Fruit fly (Drosophila melanogaster) whole organism, embryonic: ENCODE results near the gene CG18262.

ENCODE experiments used
- CG15479 ChIP-seq: fragments of 200-800 bp; sonication (Bioruptor generic); optimal IDR thresholded peaks from 3 replicates; lab custom pipeline; 2019; ENCODE audit warnings: missing biosample characterization, mild to moderate bottlenecking, missing genetic modification characterization, moderate library complexity
- CG2199 ChIP-seq: fragments of 200-800 bp; sonication (Bioruptor generic); IDR thresholded peaks from 3 replicates; pipeline ENCODE4 v1.3.6; 2022; ENCODE audit warnings: missing biosample characterization, missing genetic modification characterization
- CG31365 ChIP-seq: fragments of 200-800 bp; sonication (Bioruptor generic); optimal IDR thresholded peaks from 2 replicates; lab custom pipeline; 2018; ENCODE audit warnings: missing biosample characterization, mild to moderate bottlenecking, missing genetic modification characterization
- CG3847 ChIP-seq: fragments of 200-800 bp; sonication (Bioruptor generic); IDR thresholded peaks from 2 replicates; pipeline ENCODE4 v1.3.6; 2022; ENCODE audit warnings: missing biosample characterization, missing genetic modification characterization
- CG6254 ChIP-seq: fragments of 200-800 bp; sonication (Bioruptor generic); optimal IDR thresholded peaks from 3 replicates; lab custom pipeline; 2017; ENCODE audit warnings: mild to moderate bottlenecking, missing biosample characterization, missing genetic modification reagents, missing genetic modification characterization
- btn ChIP-seq: fragments of 200-800 bp; sonication (Bioruptor generic); optimal IDR thresholded peaks from 2 replicates; lab custom pipeline; 2016; ENCODE audit warnings: missing biosample characterization, missing genetic modification characterization
- grn ChIP-seq: fragments of 200-800 bp; sonication (Bioruptor generic); optimal IDR thresholded peaks from 3 replicates; lab custom pipeline; 2017; ENCODE audit warnings: missing biosample characterization, missing genetic modification characterization
- lilli ChIP-seq: fragments of 200-800 bp; sonication (Bioruptor generic); optimal IDR thresholded peaks from 3 replicates; lab custom pipeline; 2016; ENCODE audit warnings: missing biosample characterization, missing genetic modification characterization
- nerfin-1 ChIP-seq: fragments of 200-800 bp; sonication (Bioruptor generic); optimal IDR thresholded peaks from 3 replicates; lab custom pipeline; 2019; ENCODE audit warnings: missing biosample characterization, mild to moderate bottlenecking, missing genetic modification characterization, moderate library complexity
- toy ChIP-seq: fragments of 200-800 bp; sonication (Bioruptor generic); IDR thresholded peaks from 2 replicates; pipeline ENCODE4 v1.3.6; 2022; ENCODE audit warnings: missing biosample characterization, missing genetic modification characterization
- wek ChIP-seq: fragments of 200-800 bp; sonication (Bioruptor generic); optimal IDR thresholded peaks from 3 replicates; lab custom pipeline; 2018; ENCODE audit warnings: missing biosample characterization, mild to moderate bottlenecking, missing genetic modification characterization, moderate library complexity
- wor ChIP-seq: fragments of 200-800 bp; sonication (Bioruptor generic); IDR thresholded peaks from 2 replicates; pipeline ENCODE4 v1.3.6; 2022; ENCODE audit warnings: missing biosample characterization, missing genetic modification characterization

- peak; percentile 43 for TF ChIP-seq CG6254
- no peak; the same call in 1 of the 2 replicates for TF ChIP-seq toy (GFP tag; lab: Robert Waterston, UW)
- peak; percentile 52 for TF ChIP-seq wek (GFP tag; lab: Kevin White, UChicago)
- peak; percentile 68; the same call in 1 of the 3 replicates for TF ChIP-seq CG2199 (GFP tag; lab: Robert Waterston, UW)
- TF ChIP-seq btn (GFP tag; lab: Kevin White, UChicago), result peak; percentile 36
- no peak for TF ChIP-seq CG15479 (GFP tag; lab: Kevin White, UChicago)
- no peak for TF ChIP-seq grn (GFP tag; lab: Kevin White, UChicago)
- peak; percentile 86 for TF ChIP-seq CG3847 (GFP tag; lab: Robert Waterston, UW)
- TF ChIP-seq lilli (GFP tag; lab: Kevin White, UChicago), result peak; percentile 76
- peak; percentile 69; the same call in 1 of the 2 replicates for TF ChIP-seq wor (GFP tag; lab: Robert Waterston, UW)
- peak; percentile 48 for TF ChIP-seq nerfin-1 (tag; lab: Kevin White, UChicago)
- TF ChIP-seq CG31365 (tag; lab: Kevin White, UChicago), result no peak
Measured at dm6 chrX:8157294-8157693, 4.5 kb downstream of the CG18262 start, which contains the start of the genes Traf6 and GIIIspla2.
